Fruit fly (Drosophila melanogaster) S2 (cell line): ENCODE measurements around the gene CG7785.

Source experiments
- CG8478 ChIP-seq: fragments of >200 bp; optimal IDR thresholded peaks from 2 replicates; lab custom pipeline; 2018
- CTCF ChIP-seq, 2 experiments: fragments of >200 bp; optimal IDR thresholded peaks; 2 replicates each; lab custom pipeline; 2018

DNA sequence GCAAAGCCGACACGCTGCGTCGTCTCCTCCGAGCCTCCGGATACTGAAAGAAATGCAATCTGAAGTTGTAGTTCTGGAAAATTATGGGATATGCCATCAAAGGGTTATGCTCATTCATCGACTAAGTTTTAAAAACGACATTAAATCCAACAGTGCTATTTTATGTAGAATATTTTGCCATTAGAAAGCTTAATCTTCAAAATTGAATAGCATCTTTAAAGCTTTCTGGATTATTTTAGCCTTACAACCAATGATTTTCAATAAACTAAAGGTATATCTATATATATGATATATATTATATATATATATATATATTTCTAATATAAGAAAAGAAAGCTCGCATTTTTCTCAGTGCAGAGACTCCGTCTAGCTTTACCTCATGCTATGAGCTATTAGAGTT, 43.0 kb downstream of the CG7785 start:
- TF ChIP-seq CTCF (optimal IDR thresholded peaks at IDR 0.05; lab: Kevin White, UChicago), result no peak
- TF ChIP-seq CG8478, result no peak
